Worm (Caenorhabditis elegans): ENCODE measurements around the gene alh-8.
A peak's percentile ranks its signal among the peaks of the same experiment; 100 is the strongest.

The alh-8 gene

DNA sequence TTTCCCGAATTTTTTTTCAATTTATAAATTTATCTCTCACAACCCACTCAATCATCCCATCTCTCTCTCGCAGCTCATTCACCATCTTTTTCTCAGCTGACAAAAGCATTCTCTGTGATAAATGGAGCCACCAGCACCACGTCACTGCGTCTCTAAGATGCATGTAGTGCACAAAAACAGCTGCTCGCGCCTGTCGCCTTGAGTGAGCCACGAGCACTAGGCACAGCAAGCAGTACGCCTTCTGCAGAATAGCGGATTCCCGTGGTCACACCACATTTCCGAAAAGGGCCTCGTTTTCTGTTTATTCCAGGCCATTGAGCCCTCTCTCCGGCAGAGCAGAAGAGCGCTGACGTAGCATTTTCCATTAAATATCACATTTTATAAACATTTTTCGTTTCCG lies 15.3 kb upstream of the alh-8 start, which contains the start of gene F13D12.10 (continued):
- TF ChIP-seq unc-62 (GFP tag; optimal IDR thresholded peaks at IDR 0.05 in 1 of 2), result no peak
- TF ChIP-seq unc-62 (tag; optimal IDR thresholded peaks at IDR 0.05), result no peak
- no peak for TF ChIP-seq ZK337.2 (GFP tag; IDR thresholded peaks at IDR 0.05)
- TF ChIP-seq nhr-28 (tag; optimal IDR thresholded peaks at IDR 0.05), result no peak
- no peak for TF ChIP-seq madf-9 (GFP tag; conservative IDR thresholded peaks at IDR 0.05)
- no peak for TF ChIP-seq gei-8 (GFP tag; optimal IDR thresholded peaks at IDR 0.05)
- TF ChIP-seq mdl-1 (tag; optimal IDR thresholded peaks at IDR 0.05), result peak in 1 of 2 experiments; percentile 27
- TF ChIP-seq saeg-2 (GFP tag; IDR thresholded peaks at IDR 0.05), result no peak
- no peak for TF ChIP-seq D1046.2 (GFP tag; IDR thresholded peaks at IDR 0.05)
- no peak for TF ChIP-seq T20F7.1 (GFP tag; optimal IDR thresholded peaks at IDR 0.05)
- TF ChIP-seq R02D3.7 (tag; optimal IDR thresholded peaks at IDR 0.05), result no peak
- no peak for TF ChIP-seq mep-1 (tag; optimal IDR thresholded peaks at IDR 0.05)
- TF ChIP-seq ztf-7 (tag; optimal IDR thresholded peaks at IDR 0.05), result no peak
- no peak for TF ChIP-seq zfp-2 (tag; optimal IDR thresholded peaks at IDR 0.05)
- no peak for TF ChIP-seq nhr-76 (tag; optimal IDR thresholded peaks at IDR 0.05)
- TF ChIP-seq dve-1 (tag; optimal IDR thresholded peaks at IDR 0.05; ENCODE audit: insufficient read depth), result no peak
- no peak for TF ChIP-seq mxl-2 (GFP tag; conservative IDR thresholded peaks at IDR 0.05)
- no peak for TF ChIP-seq Y75B8A.6 (GFP tag; IDR thresholded peaks at IDR 0.05)
- TF ChIP-seq zip-11 (GFP tag; IDR thresholded peaks at IDR 0.05), result no peak
- no peak for TF ChIP-seq ces-1 (GFP tag; optimal IDR thresholded peaks at IDR 0.05)
- no peak for TF ChIP-seq lin-1 (GFP tag; IDR thresholded peaks at IDR 0.05)
- no peak for TF ChIP-seq F10B5.3 (tag; optimal IDR thresholded peaks at IDR 0.05)
- TF ChIP-seq ceh-28 (tag; optimal IDR thresholded peaks at IDR 0.05), result no peak
- TF ChIP-seq daf-16 (GFP tag; optimal IDR thresholded peaks at IDR 0.05), result peak in 1 of 2 experiments; percentile 60
- no peak for TF ChIP-seq daf-16 (tag; optimal IDR thresholded peaks at IDR 0.05)
- no peak for TF ChIP-seq F44E2.7 (GFP tag; IDR thresholded peaks at IDR 0.05)
- no peak for TF ChIP-seq cey-2 (tag; optimal IDR thresholded peaks at IDR 0.05; ENCODE audit: borderline replicate concordance, insufficient read depth)
- no peak for TF ChIP-seq aly-2 (tag; optimal IDR thresholded peaks at IDR 0.05)
- TF ChIP-seq snpc-4 (tag; optimal IDR thresholded peaks at IDR 0.05), result no peak
- no peak for TF ChIP-seq unc-130 (GFP tag; optimal IDR thresholded peaks at IDR 0.05)
- no peak for TF ChIP-seq F37D6.2 (tag; optimal IDR thresholded peaks at IDR 0.05)
- no peak for TF ChIP-seq lir-3 (tag; optimal IDR thresholded peaks at IDR 0.05)
- no peak for TF ChIP-seq fkh-10 (GFP tag; optimal IDR thresholded peaks at IDR 0.05)
- TF ChIP-seq nhr-237 (tag; optimal IDR thresholded peaks at IDR 0.05), result no peak
- TF ChIP-seq nhr-10 (tag; optimal IDR thresholded peaks at IDR 0.05), result no peak
- no peak for TF ChIP-seq lin-39 (tag; optimal IDR thresholded peaks at IDR 0.05)

DNA sequence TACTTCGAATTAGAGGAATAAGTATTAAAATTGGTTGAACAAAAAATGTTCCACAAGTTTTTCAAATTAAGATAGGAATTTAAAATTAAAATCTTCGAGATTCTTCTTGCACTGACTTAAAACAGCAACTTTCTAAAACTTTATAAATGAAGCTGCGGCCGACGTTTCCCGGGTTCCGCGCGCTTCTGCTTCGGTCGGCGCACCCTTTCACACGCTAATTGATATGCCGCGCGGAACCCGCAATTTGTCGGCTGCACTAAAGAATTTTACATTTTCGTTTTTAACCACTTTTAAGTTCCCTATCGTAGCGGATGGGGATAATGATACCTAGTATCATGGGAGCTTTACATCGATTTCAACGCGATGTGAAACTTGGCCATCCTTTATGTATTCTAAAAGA lies 14.1 kb upstream of the alh-8 start:
- TF ChIP-seq nhr-111 (GFP tag; optimal IDR thresholded peaks at IDR 0.05), result no peak
- TF ChIP-seq snpc-4 (tag; optimal IDR thresholded peaks at IDR 0.05), result peak; percentile 56
- no peak for TF ChIP-seq F49E8.2 (tag; optimal IDR thresholded peaks at IDR 0.05; ENCODE audit: borderline replicate concordance)
- TF ChIP-seq aha-1 (tag), result no peak
- no peak for TF ChIP-seq dmd-6 (GFP tag; IDR thresholded peaks at IDR 0.05)
- TF ChIP-seq T20F7.1 (GFP tag; optimal IDR thresholded peaks at IDR 0.05), result no peak
- no peak for TF ChIP-seq daf-16 (GFP tag; optimal IDR thresholded peaks at IDR 0.05)
- TF ChIP-seq daf-16 (tag; optimal IDR thresholded peaks at IDR 0.05), result no peak

DNA sequence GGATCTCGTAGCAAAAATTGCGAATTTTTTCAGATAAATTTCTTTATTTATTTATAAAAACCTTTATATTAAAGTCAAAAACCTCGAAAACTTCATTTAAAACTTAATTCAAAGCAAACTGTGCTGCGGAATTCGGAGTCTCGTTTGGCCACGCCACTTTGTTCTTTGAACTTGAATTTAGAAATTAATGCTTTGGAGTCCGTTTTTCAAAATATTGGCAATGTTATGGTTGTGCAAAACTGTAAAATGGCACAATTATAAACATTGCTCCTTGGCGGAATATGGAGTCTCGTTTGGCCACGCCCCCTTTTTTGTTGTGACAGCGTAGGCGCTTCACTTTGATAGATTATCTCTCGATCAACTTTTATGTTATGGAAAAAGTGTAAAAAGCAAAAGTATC lies 9.3 kb upstream of the alh-8 start:
- TF ChIP-seq T20F7.1 (GFP tag; optimal IDR thresholded peaks at IDR 0.05) (peak; percentile 91), zag-1 (tag; optimal IDR thresholded peaks at IDR 0.05) (no peak), spr-1 (tag; optimal IDR thresholded peaks at IDR 0.05) (peak; percentile 95), dve-1 (tag; optimal IDR thresholded peaks at IDR 0.05; ENCODE audit: insufficient read depth) (no peak), Y48G9A.11 (GFP tag; IDR thresholded peaks at IDR 0.05) (peak; percentile 76), spr-3 (GFP tag; optimal IDR thresholded peaks at IDR 0.05) (peak; percentile 93)

Measured in whole organism, L4 larva.